Fruit fly (Drosophila melanogaster): Measurements from ENCODE around the gene hb.

DNA sequence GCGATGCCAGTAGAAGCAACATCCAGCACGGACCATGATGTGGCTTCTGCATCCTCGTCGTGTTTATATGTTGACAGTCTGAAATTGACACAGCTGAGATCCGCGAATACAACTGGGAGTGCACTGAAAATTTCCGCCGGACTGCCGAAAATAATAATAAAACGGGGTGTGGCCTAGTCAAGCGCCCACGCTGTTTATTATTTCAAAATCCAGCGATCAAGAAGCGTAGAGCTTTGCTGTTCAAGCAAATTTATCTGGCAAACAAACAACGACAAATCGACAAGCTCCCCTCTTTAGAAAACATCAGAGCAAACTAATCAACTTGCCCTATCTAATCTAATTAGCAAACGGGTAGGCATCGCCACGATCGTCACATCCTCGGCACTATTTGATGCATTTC, 43.6 kb downstream of the hb start:
- TF ChIP-seq psq (optimal IDR thresholded peaks at IDR 0.05), result no peak
- no peak for TF ChIP-seq ttk (optimal IDR thresholded peaks at IDR 0.05)
- TF ChIP-seq insv (optimal IDR thresholded peaks at IDR 0.05), result no peak
- no peak for TF ChIP-seq Sin3A (optimal IDR thresholded peaks at IDR 0.05)
- no peak for TF ChIP-seq h (optimal IDR thresholded peaks at IDR 0.05)
- TF ChIP-seq Myc (optimal IDR thresholded peaks at IDR 0.05), result no peak

All from Kc167 (cell line).